Worm (Caenorhabditis elegans) whole organism, L3 larva: Measurements from ENCODE around the gene K10C9.7.

Source experiments
- ceh-16 ChIP-seq: sonication (generic microtip); optimal IDR thresholded peaks from 2 replicates; lab custom pipeline; 2017; ENCODE audit warnings: missing biosample characterization, missing genetic modification characterization
- egl-27 ChIP-seq: sonication (generic microtip); optimal IDR thresholded peaks from 4 replicates; lab custom pipeline; 2017; ENCODE audit warnings: missing biosample characterization, missing genetic modification reagents, missing genetic modification characterization
- fos-1 ChIP-seq: fragments of 150-350 bp; optimal IDR thresholded peaks from 2 replicates; lab custom pipeline; 2014; ENCODE audit warnings: missing biosample characterization, missing genetic modification characterization
- hmg-11 ChIP-seq: sonication (generic microtip); optimal IDR thresholded peaks from 2 replicates; lab custom pipeline; 2016; ENCODE audit warnings: missing genetic modification characterization, missing compliant biosample characterization
- jun-1 ChIP-seq: fragments of 150-350 bp; optimal IDR thresholded peaks from 2 replicates; lab custom pipeline; 2014; ENCODE audit warnings: missing biosample characterization, missing genetic modification reagents, missing genetic modification characterization
- lin-15B ChIP-seq: fragments of 150-350 bp; optimal IDR thresholded peaks from 2 replicates; lab custom pipeline; 2014; ENCODE audit warnings: missing biosample characterization, missing genetic modification characterization
- mdl-1 ChIP-seq: fragments of 150-350 bp; optimal IDR thresholded peaks from 2 replicates; lab custom pipeline; 2014; ENCODE audit warnings: missing biosample characterization, missing genetic modification characterization
- nfya-1 ChIP-seq: sonication (generic microtip); optimal IDR thresholded peaks from 2 replicates; lab custom pipeline; 2017; ENCODE audit warnings: missing genetic modification characterization, mild to moderate bottlenecking, missing compliant biosample characterization, antibody characterized with exemption, moderate library complexity; ENCODE audit not compliant: insufficient read depth
- nhr-11 ChIP-seq: fragments of 150-350 bp; optimal IDR thresholded peaks from 2 replicates; lab custom pipeline; 2014; ENCODE audit warnings: missing biosample characterization, missing genetic modification characterization
- nhr-12 ChIP-seq: fragments of 150-350 bp; optimal IDR thresholded peaks from 2 replicates; lab custom pipeline; 2014; ENCODE audit warnings: missing biosample characterization, missing genetic modification characterization
- nhr-23 ChIP-seq: fragments of 150-350 bp; optimal IDR thresholded peaks from 2 replicates; lab custom pipeline; 2014; ENCODE audit warnings: missing biosample characterization, missing genetic modification reagents, missing genetic modification characterization
- nhr-28 ChIP-seq: fragments of 150-350 bp; optimal IDR thresholded peaks from 2 replicates; lab custom pipeline; 2014; ENCODE audit warnings: missing biosample characterization, missing genetic modification characterization
- nhr-43 ChIP-seq: sonication (generic microtip); optimal IDR thresholded peaks from 2 replicates; lab custom pipeline; 2016; ENCODE audit warnings: mild to moderate bottlenecking, missing genetic modification characterization, missing compliant biosample characterization; ENCODE audit not compliant: poor library complexity, severe bottlenecking
- pha-4 ChIP-seq: fragments of 150-350 bp; optimal IDR thresholded peaks from 2 replicates; lab custom pipeline; 2014; ENCODE audit warnings: missing biosample characterization, missing genetic modification reagents, missing genetic modification characterization
- zag-1 ChIP-seq: fragments of 150-350 bp; optimal IDR thresholded peaks from 2 replicates; lab custom pipeline; 2014; ENCODE audit warnings: missing biosample characterization, missing genetic modification characterization

K10C9.7 gene

DNA sequence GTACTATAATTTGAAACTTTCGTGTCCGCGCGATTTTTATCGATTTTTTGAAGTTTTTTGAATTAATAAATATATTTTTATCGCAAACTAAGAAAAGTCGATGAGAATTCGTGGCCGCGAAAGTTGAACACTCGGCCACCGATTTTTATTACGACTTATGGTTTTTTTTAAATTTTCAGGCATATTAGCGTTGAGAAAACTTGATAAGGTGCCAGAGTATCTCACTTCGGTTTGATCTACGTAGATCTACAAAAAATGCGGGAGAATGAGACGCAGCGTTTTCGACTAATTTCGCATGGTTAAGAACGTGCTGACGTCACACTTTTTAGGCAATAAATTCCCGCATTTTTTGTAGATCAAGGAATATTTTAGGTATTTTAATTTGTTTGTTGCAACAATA, 44.0 kb downstream of the K10C9.7 start, which contains the start of gene pei-2:
Gene pei-2, minus strand, starts transcription at position 101 of the 400 bp plus-strand sequence.
- TF ChIP-seq nhr-11 (no peak), pha-4 (tag; lab: Kevin White, UChicago) (no peak), mdl-1 (no peak), nhr-28 (tag; lab: Kevin White, UChicago) (no peak), ceh-16 (no peak), lin-15B (tag; lab: Kevin White, UChicago) (no peak), nhr-12 (tag; lab: Kevin White, UChicago) (no peak)

DNA sequence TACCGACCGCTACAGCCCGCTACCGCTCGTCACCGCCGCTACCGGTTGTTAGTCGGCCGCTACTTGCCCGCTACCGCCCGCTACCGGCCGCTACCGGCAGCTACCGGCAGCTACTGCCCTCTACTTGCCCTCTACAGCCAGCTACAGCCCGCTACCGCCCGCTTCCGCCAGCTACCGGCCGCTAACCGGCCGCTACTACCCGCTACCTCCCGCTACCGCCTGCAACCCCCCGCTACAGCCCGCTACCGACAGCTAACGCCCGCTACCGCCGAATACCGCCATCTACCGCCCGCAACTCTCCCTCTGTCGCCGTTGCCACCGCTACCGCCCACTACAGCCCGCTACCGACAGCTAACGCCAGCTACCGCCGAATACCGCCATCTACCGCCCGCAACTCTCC, 45.9 kb downstream of the K10C9.7 start:
- TF ChIP-seq zag-1 (tag; lab: Kevin White, UChicago) (no peak), hmg-11 (tag; lab: Kevin White, UChicago) (no peak), nhr-43 (tag; lab: Kevin White, UChicago) (no peak), fos-1 (tag; lab: Kevin White, UChicago) (no peak)

- TF ChIP-seq nfya-1 (tag; lab: Kevin White, UChicago) (peak; percentile 91), egl-27 (tag; lab: Kevin White, UChicago) (no peak), jun-1 (tag; lab: Kevin White, UChicago) (no peak), nhr-23 (no peak)
These were observed 50.2 kb downstream of the K10C9.7 start for ce11 chrV:1017196-1017595.
